Worm (Caenorhabditis elegans): ENCODE measurements around the gene F40A3.2.

- TF ChIP-seq dve-1 (tag; optimal IDR thresholded peaks at IDR 0.05; ENCODE audit: insufficient read depth) = no peak
- no peak for TF ChIP-seq skn-1 (tag; optimal IDR thresholded peaks at IDR 0.05)
- TF ChIP-seq hif-1 (tag; optimal IDR thresholded peaks at IDR 0.05) = no peak
- no peak for TF ChIP-seq unc-62 (GFP tag; optimal IDR thresholded peaks at IDR 0.05 in 1 of 2)
- no peak for TF ChIP-seq unc-62 (tag; optimal IDR thresholded peaks at IDR 0.05)
- TF ChIP-seq lin-1 (GFP tag; IDR thresholded peaks at IDR 0.05) = no peak
- no peak for TF ChIP-seq ama-1 (optimal IDR thresholded peaks at IDR 0.05)
- TF ChIP-seq nhr-11 (tag; optimal IDR thresholded peaks at IDR 0.05) = no peak
- no peak for TF ChIP-seq ces-1 (GFP tag; optimal IDR thresholded peaks at IDR 0.05)
- TF ChIP-seq ceh-82 (tag; optimal IDR thresholded peaks at IDR 0.05) = no peak
- no peak for TF ChIP-seq lir-3 (tag; optimal IDR thresholded peaks at IDR 0.05)
These were observed 48.1 kb downstream of the F40A3.2 start, which contains the start of gene srsx-6 for ce11 chrV:7926784-7927183.
